Worm (Caenorhabditis elegans): ENCODE results near the gene tmem-17.

tmem-17 gene

DNA sequence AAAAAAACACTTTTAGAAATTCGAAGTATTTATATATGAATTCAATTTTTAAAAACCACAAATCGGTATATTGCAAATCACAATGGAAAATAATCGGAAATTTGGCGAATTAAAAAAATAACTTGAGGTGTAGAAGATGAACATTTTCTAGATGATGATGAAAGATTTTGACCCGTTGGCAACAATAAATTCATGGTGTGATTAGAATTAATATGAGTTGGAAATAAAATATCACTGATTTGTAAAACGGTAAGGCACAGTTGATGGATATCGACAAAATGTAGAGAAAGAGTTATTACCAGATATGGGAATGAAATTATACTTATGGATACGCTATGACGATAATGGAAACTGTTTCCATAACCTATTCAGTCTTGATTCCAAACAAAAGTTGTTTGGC lies 42.2 kb downstream of the tmem-17 start:
- no peak for TF ChIP-seq flt-1 (GFP tag; IDR thresholded peaks at IDR 0.05)

- TF ChIP-seq cog-1 (tag; optimal IDR thresholded peaks at IDR 0.05) (no peak), ref-1 (GFP tag; conservative IDR thresholded peaks at IDR 0.05) (no peak), klf-2 (GFP tag; conservative IDR thresholded peaks at IDR 0.05) (no peak), ztf-23 (GFP tag; IDR thresholded peaks at IDR 0.05) (no peak), ztf-29 (GFP tag; IDR thresholded peaks at IDR 0.05) (no peak), tab-1 (GFP tag; IDR thresholded peaks at IDR 0.05) (no peak), flt-1 (GFP tag; IDR thresholded peaks at IDR 0.05) (no peak), med-1 (GFP tag; optimal IDR thresholded peaks at IDR 0.05; ENCODE audit: insufficient read depth) (no peak), T22C8.4 (GFP tag; IDR thresholded peaks at IDR 0.05) (no peak)
These were observed 44.9 kb downstream of the tmem-17 start, which contains the start of gene nhr-10 for ce11 chrIII:7114952-7115488. Gene nhr-10 (minus strand): TSS chrIII:7115438.

ce11 chrIII:7116615-7117252 lies 46.7 kb downstream of the tmem-17 start:
- TF ChIP-seq cog-1 (tag; optimal IDR thresholded peaks at IDR 0.05) (peak; percentile 41), tab-1 (GFP tag; IDR thresholded peaks at IDR 0.05) (no peak)

ce11 chrIII:7120477-7120876 lies 50.4 kb downstream of the tmem-17 start:
- TF ChIP-seq cog-1 (tag; optimal IDR thresholded peaks at IDR 0.05) (no peak), ztf-23 (GFP tag; IDR thresholded peaks at IDR 0.05) (no peak), tab-1 (GFP tag; IDR thresholded peaks at IDR 0.05) (no peak), ref-1 (GFP tag; conservative IDR thresholded peaks at IDR 0.05) (no peak), med-1 (GFP tag; optimal IDR thresholded peaks at IDR 0.05; ENCODE audit: insufficient read depth) (no peak), T22C8.4 (GFP tag; IDR thresholded peaks at IDR 0.05) (no peak), klf-2 (GFP tag; conservative IDR thresholded peaks at IDR 0.05) (no peak), flt-1 (GFP tag; IDR thresholded peaks at IDR 0.05) (no peak), ztf-29 (GFP tag; IDR thresholded peaks at IDR 0.05) (no peak)
